Fruit fly (Drosophila melanogaster): ENCODE data around the gene CG34025.

CG34025 gene

DNA sequence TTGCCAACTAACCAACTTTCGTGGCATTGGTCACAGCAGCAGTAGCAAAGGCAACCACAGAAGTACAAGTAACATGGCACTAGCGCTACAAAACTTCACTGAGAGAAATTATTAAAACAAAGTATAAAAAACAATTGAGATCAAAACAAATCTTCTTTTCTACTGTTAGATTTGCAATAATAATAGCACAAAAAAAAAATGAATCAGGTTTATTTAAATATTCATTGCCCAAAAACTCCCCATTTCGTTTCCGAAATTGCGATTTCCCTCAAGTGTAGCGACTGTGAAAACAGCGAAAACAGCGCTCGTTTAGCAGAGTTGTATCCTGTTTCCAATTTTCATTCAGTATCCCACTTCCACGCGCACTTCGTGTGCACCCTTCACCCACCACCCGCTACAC, 47.6 kb downstream of the CG34025 start:
- TF ChIP-seq dac (GFP tag; optimal IDR thresholded peaks at IDR 0.05): no peak
- no peak for TF ChIP-seq Blimp-1 (GFP tag; optimal IDR thresholded peaks at IDR 0.05)
- TF ChIP-seq Sox102F (GFP tag; optimal IDR thresholded peaks at IDR 0.05): no peak
- no peak for TF ChIP-seq acj6 (GFP tag; optimal IDR thresholded peaks at IDR 0.05)

All from whole organism, prepupa.